Worm (Caenorhabditis elegans) whole organism, L2 larva: ENCODE results near the gene F23F1.2.

Experiments used
- ZK546.5 ChIP-seq: sonication (generic microtip); optimal IDR thresholded peaks from 2 replicates; lab custom pipeline; 2017; ENCODE audit warnings: missing biosample characterization, missing genetic modification characterization
- aly-2 ChIP-seq: fragments of 150-350 bp; optimal IDR thresholded peaks from 2 replicates; lab custom pipeline; 2014; ENCODE audit warnings: missing biosample characterization, missing genetic modification characterization
- blmp-1 ChIP-seq: sonication (generic microtip); optimal IDR thresholded peaks from 2 replicates; lab custom pipeline; 2017; ENCODE audit warnings: missing genetic modification characterization, mild to moderate bottlenecking, missing compliant biosample characterization, antibody characterized with exemption, moderate library complexity; ENCODE audit not compliant: insufficient read depth
- lsy-2 ChIP-seq, 2 experiments: fragments of 150-350 bp in 1 of 2; sonication (generic microtip) in 1 of 2; optimal IDR thresholded peaks; 2 replicates each; lab custom pipeline; 2014 to 2017; ENCODE audit warnings: missing biosample characterization in 2 of 2, missing genetic modification characterization in 2 of 2
- mab-5 ChIP-seq: fragments of 150-350 bp; optimal IDR thresholded peaks from 2 replicates; lab custom pipeline; 2014; ENCODE audit warnings: missing biosample characterization, missing genetic modification characterization
- skn-1 ChIP-seq: sonication (generic microtip); optimal IDR thresholded peaks from 2 replicates; lab custom pipeline; 2017; ENCODE audit warnings: missing biosample characterization, missing genetic modification characterization
- snpc-4 ChIP-seq: fragments of 150-350 bp; optimal IDR thresholded peaks from 2 replicates; lab custom pipeline; 2014; ENCODE audit warnings: missing biosample characterization, missing genetic modification characterization
- unc-62 ChIP-seq: fragments of 150-350 bp; optimal IDR thresholded peaks from 2 replicates; lab custom pipeline; 2014; ENCODE audit warnings: missing biosample characterization, missing genetic modification reagents, missing genetic modification characterization
- ztf-1 ChIP-seq: fragments of 200-800 bp; sonication (Bioruptor generic); conservative IDR thresholded peaks from 2 replicates; pipeline ENCODE4 v1.3.6; 2022; ENCODE audit warnings: missing genetic modification characterization, missing compliant biosample characterization
- ztf-11 ChIP-seq: sonication (generic microtip); optimal IDR thresholded peaks from 2 replicates; lab custom pipeline; 2017; ENCODE audit warnings: missing biosample characterization, missing genetic modification characterization

DNA sequence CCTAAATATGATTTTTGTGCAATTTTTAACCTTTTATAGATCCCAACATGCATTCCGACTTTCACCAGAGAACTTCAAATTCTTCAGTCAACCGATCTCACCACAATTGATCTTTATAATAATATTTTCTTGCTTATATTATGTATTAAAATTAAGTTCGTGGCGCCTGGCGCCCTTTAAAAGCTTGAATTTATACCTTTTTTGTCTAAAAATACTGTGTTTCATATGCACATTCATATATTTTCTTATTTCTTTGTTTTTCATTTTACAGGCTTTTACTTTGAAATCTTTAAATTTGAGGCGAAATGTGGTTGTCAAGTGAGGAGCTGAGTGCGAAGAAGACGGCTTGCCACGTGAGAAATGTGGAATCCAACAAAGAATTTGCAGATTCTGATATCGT is 10.7 kb downstream of the F23F1.2 start, which contains the start of gene rpoa-49:
- TF ChIP-seq ZK546.5 (tag; lab: Kevin White, UChicago) (no peak), unc-62 (GFP tag; lab: Kevin White, UChicago) (no peak), skn-1 (tag; lab: Kevin White, UChicago) (no peak), blmp-1 (no peak), lsy-2 (tag; optimal IDR thresholded peaks at IDR 0.05; lab: Kevin White, UChicago) (no peak), aly-2 (no peak), snpc-4 (tag; lab: Kevin White, UChicago) (no peak), ztf-1 (GFP tag; lab: Robert Waterston, UW) (no peak), mab-5 (tag; lab: Kevin White, UChicago) (no peak), ztf-11 (tag; lab: Kevin White, UChicago) (no peak)
